Fruit fly (Drosophila melanogaster): ENCODE measurements around the gene Crtc.

DNA sequence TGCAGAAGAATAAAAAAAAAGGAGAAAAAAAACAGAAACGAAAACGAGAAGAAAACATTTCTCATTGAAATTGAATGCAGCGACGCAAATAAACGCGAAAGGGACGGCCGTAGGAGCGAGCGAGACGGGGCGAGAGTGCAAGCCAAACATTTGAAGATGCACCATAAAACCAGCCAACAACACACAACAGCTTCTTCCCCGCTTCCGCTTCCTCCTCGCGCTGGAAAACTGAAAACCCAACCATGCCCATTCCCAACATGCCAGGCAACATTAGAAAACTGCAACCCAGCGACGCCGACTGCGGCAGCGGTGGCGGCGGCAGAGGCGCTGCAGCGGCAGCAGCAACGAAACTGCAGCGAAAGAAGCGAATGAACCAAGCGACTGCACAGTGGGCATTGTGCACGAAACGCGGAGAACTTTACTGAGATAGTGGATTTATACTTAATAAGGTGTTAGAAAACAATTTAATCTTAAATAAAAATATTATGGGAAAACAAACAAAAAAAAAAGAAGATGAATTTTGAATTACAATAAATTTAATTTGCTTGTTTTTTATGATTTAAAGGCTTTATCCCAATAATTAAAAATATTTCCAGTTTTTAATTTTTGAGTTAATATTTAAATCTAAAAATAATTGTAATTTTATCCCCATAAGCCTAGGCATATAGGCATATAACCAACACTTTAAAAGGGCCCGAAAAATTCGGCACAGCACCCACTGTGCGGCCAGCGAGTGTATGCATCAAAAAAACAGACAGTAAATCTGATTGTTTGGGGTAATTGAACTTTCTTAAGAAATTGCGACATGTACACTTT is 57.9 kb downstream of the Crtc start:
- TF ChIP-seq pan (optimal IDR thresholded peaks at IDR 0.05): no peak
- no peak for TF ChIP-seq psq (optimal IDR thresholded peaks at IDR 0.05)
- TF ChIP-seq usp (GFP tag; optimal IDR thresholded peaks at IDR 0.05): no peak
